Worm (Caenorhabditis elegans): Measurements from ENCODE around the gene clec-241.

Gene clec-241

ce11 chrV:17016787-17017186 is 3.7 kb upstream of the clec-241 start, which contains the start of gene srh-97:
Gene srh-97 (plus strand): TSS chrV:17017087.
- TF ChIP-seq hpl-2 (GFP tag; optimal IDR thresholded peaks at IDR 0.05) (no peak), hlh-4 (tag; optimal IDR thresholded peaks at IDR 0.05) (peak; percentile 25)

ce11 chrV:17014050-17014449 is 918 bp upstream of the clec-241 start, which contains the start of gene clc-13:
Gene clc-13 (plus strand): TSS chrV:17014408.
- TF ChIP-seq lin-14 (GFP tag; optimal IDR thresholded peaks at IDR 0.05) (no peak), pag-3 (tag; optimal IDR thresholded peaks at IDR 0.05; ENCODE audit: borderline replicate concordance, insufficient read depth) (no peak), elt-2 (tag; optimal IDR thresholded peaks at IDR 0.05) (peak; percentile 98), nhr-84 (tag; optimal IDR thresholded peaks at IDR 0.05) (no peak), jun-1 (tag; optimal IDR thresholded peaks at IDR 0.05) (peak; percentile 57), ztf-11 (tag; optimal IDR thresholded peaks at IDR 0.05) (no peak), lir-3 (tag; optimal IDR thresholded peaks at IDR 0.05; ENCODE audit: poor library complexity) (no peak), tbx-2 (tag; optimal IDR thresholded peaks at IDR 0.05) (no peak), hlh-4 (tag; optimal IDR thresholded peaks at IDR 0.05) (no peak), unc-62 (GFP tag; optimal IDR thresholded peaks at IDR 0.05) (no peak), pax-3 (tag; optimal IDR thresholded peaks at IDR 0.05) (no peak), fos-1 (tag; optimal IDR thresholded peaks at IDR 0.05) (no peak), unc-30 (tag; optimal IDR thresholded peaks at IDR 0.05) (no peak), efl-1 (optimal IDR thresholded peaks at IDR 0.05) (no peak), efl-1 (GFP tag; optimal IDR thresholded peaks at IDR 0.05 in 1 of 2) (peak in 1 of 2 experiments; percentile 42), nhr-11 (tag; optimal IDR thresholded peaks at IDR 0.05) (no peak), nhr-20 (tag; optimal IDR thresholded peaks at IDR 0.05) (peak; percentile 75)

ce11 chrV:17009342-17010064 is 3.6 kb downstream of the clec-241 start, which contains the start of the genes clc-12 and clec-240:
Gene clc-12 (minus strand): TSS chrV:17009388.
Gene clec-240 (plus strand): TSS chrV:17010014.
- peak; percentile 69 for TF ChIP-seq elt-2 (tag; optimal IDR thresholded peaks at IDR 0.05)
- no peak for TF ChIP-seq nhr-11 (tag; optimal IDR thresholded peaks at IDR 0.05)
- TF ChIP-seq lin-39 (tag; optimal IDR thresholded peaks at IDR 0.05), result no peak
- no peak for TF ChIP-seq mab-9 (GFP tag; IDR thresholded peaks at IDR 0.05)
- no peak for TF ChIP-seq xbp-1 (tag; optimal IDR thresholded peaks at IDR 0.05)
- no peak for TF ChIP-seq ztf-4 (tag; optimal IDR thresholded peaks at IDR 0.05)
- TF ChIP-seq fkh-8 (tag; optimal IDR thresholded peaks at IDR 0.05), result no peak
- TF ChIP-seq aly-2 (tag; optimal IDR thresholded peaks at IDR 0.05), result no peak

- TF ChIP-seq egl-27 (tag; optimal IDR thresholded peaks at IDR 0.05) (no peak), nhr-71 (tag; optimal IDR thresholded peaks at IDR 0.05) (no peak), aly-2 (tag; optimal IDR thresholded peaks at IDR 0.05) (no peak), egl-13 (tag; optimal IDR thresholded peaks at IDR 0.05) (no peak), efl-1 (optimal IDR thresholded peaks at IDR 0.05) (no peak), efl-1 (GFP tag; optimal IDR thresholded peaks at IDR 0.05 in 1 of 2) (no peak), mep-1 (tag; optimal IDR thresholded peaks at IDR 0.05) (no peak), blmp-1 (tag; optimal IDR thresholded peaks at IDR 0.05) (no peak), hlh-17 (GFP tag; optimal IDR thresholded peaks at IDR 0.05; ENCODE audit: borderline replicate concordance) (no peak), dpl-1 (GFP tag; optimal IDR thresholded peaks at IDR 0.05) (no peak), vab-15 (tag; optimal IDR thresholded peaks at IDR 0.05) (no peak), F16B12.6 (tag; optimal IDR thresholded peaks at IDR 0.05) (no peak), ceh-88 (GFP tag; IDR thresholded peaks at IDR 0.05) (no peak), unc-130 (tag; optimal IDR thresholded peaks at IDR 0.05) (no peak)
Observed at ce11 chrV:17008302-17008701, 4.8 kb downstream of the clec-241 start, which contains the start of gene sri-69. Gene sri-69 (minus strand): TSS chrV:17008402.
